Worm (Caenorhabditis elegans): ENCODE results near the gene sysm-1.

Gene sysm-1

ce11 chrII:9097302-9097701, 14.3 kb upstream of the sysm-1 start:
- no peak for TF ChIP-seq sea-2 (GFP tag; IDR thresholded peaks at IDR 0.05)
- TF ChIP-seq hrde-1 (tag; optimal IDR thresholded peaks at IDR 0.05; ENCODE audit: borderline replicate concordance), result no peak
- no peak for TF ChIP-seq cebp-2 (GFP tag; IDR thresholded peaks at IDR 0.05)
- no peak for TF ChIP-seq let-607 (tag; optimal IDR thresholded peaks at IDR 0.05)

ce11 chrII:9094247-9094790, 11.3 kb upstream of the sysm-1 start:
- TF ChIP-seq rec-8 (tag; optimal IDR thresholded peaks at IDR 0.05), result no peak
- no peak for TF ChIP-seq hlh-12 (tag; optimal IDR thresholded peaks at IDR 0.05)
- TF ChIP-seq rpc-1 (optimal IDR thresholded peaks at IDR 0.05), result no peak
- no peak for TF ChIP-seq rpc-1 (tag; optimal IDR thresholded peaks at IDR 0.05)
- TF ChIP-seq K12H6.12 (tag; optimal IDR thresholded peaks at IDR 0.05), result no peak
- TF ChIP-seq Y79H2A.3 (GFP tag; conservative IDR thresholded peaks at IDR 0.05), result no peak
- no peak for TF ChIP-seq madf-6 (GFP tag; IDR thresholded peaks at IDR 0.05)
- no peak for TF ChIP-seq mcd-1 (GFP tag; IDR thresholded peaks at IDR 0.05)
- no peak for TF ChIP-seq C06A6.2 (GFP tag; conservative IDR thresholded peaks at IDR 0.05)
- TF ChIP-seq ztf-18 (tag; optimal IDR thresholded peaks at IDR 0.05), result peak; percentile 0
- TF ChIP-seq fkh-3 (tag; optimal IDR thresholded peaks at IDR 0.05), result no peak
- TF ChIP-seq nhr-80 (tag; optimal IDR thresholded peaks at IDR 0.05), result peak; percentile 80
- no peak for TF ChIP-seq F57A8.1 (GFP tag; optimal IDR thresholded peaks at IDR 0.05)
- TF ChIP-seq xnd-1 (tag; optimal IDR thresholded peaks at IDR 0.05), result no peak
- no peak for TF ChIP-seq madf-3 (GFP tag; IDR thresholded peaks at IDR 0.05)
- no peak for TF ChIP-seq ceh-100 (GFP tag; IDR thresholded peaks at IDR 0.05)
- no peak for TF ChIP-seq let-607 (tag; optimal IDR thresholded peaks at IDR 0.05)
- TF ChIP-seq akir-1 (GFP tag; optimal IDR thresholded peaks at IDR 0.05), result no peak
- TF ChIP-seq ztf-6 (GFP tag; IDR thresholded peaks at IDR 0.05), result no peak

- no peak for TF ChIP-seq Y67H2A.10 (GFP tag; conservative IDR thresholded peaks at IDR 0.05)
- TF ChIP-seq hlh-26 (GFP tag; conservative IDR thresholded peaks at IDR 0.05), result no peak
- TF ChIP-seq him-1 (tag; optimal IDR thresholded peaks at IDR 0.05), result no peak
- no peak for TF ChIP-seq nfyb-1 (GFP tag; IDR thresholded peaks at IDR 0.05)
- no peak for TF ChIP-seq pbrm-1 (GFP tag; IDR thresholded peaks at IDR 0.05)
- TF ChIP-seq hsf-1 (GFP tag; IDR thresholded peaks at IDR 0.05), result no peak
- no peak for TF ChIP-seq T26A5.8 (tag; optimal IDR thresholded peaks at IDR 0.05)
- TF ChIP-seq lsy-27 (tag; optimal IDR thresholded peaks at IDR 0.05; ENCODE audit: borderline replicate concordance, insufficient read depth), result no peak
- no peak for TF ChIP-seq tbx-9 (tag; optimal IDR thresholded peaks at IDR 0.05; ENCODE audit: borderline replicate concordance)
- no peak for TF ChIP-seq snpc-4 (GFP tag; optimal IDR thresholded peaks at IDR 0.05)
- TF ChIP-seq snpc-4 (tag; optimal IDR thresholded peaks at IDR 0.05), result no peak
- no peak for TF ChIP-seq akir-1 (GFP tag; optimal IDR thresholded peaks at IDR 0.05)
- no peak for TF ChIP-seq hrde-1 (tag; optimal IDR thresholded peaks at IDR 0.05; ENCODE audit: borderline replicate concordance)
- no peak for TF ChIP-seq hmg-20 (GFP tag; IDR thresholded peaks at IDR 0.05)
- no peak for TF ChIP-seq nhr-90 (tag; optimal IDR thresholded peaks at IDR 0.05)
- no peak for TF ChIP-seq ztf-6 (GFP tag; IDR thresholded peaks at IDR 0.05)
- no peak for TF ChIP-seq ztf-26 (tag; optimal IDR thresholded peaks at IDR 0.05)
- TF ChIP-seq B0336.3 (GFP tag; IDR thresholded peaks at IDR 0.05), result no peak
- TF ChIP-seq nhr-27 (tag; optimal IDR thresholded peaks at IDR 0.05), result no peak
- TF ChIP-seq T07F8.4 (tag; optimal IDR thresholded peaks at IDR 0.05), result no peak
Measured at ce11 chrII:9093584-9093983, 10.6 kb upstream of the sysm-1 start, which contains the start of gene C07H4.1. TSS of gene C07H4.1 (minus strand) at chrII:9093684.
